Worm (Caenorhabditis elegans): ENCODE results near the gene npr-41.

- TF ChIP-seq him-1 (tag; optimal IDR thresholded peaks at IDR 0.05) (no peak), W03F9.2 (tag; optimal IDR thresholded peaks at IDR 0.05) (no peak), dao-5 (tag; optimal IDR thresholded peaks at IDR 0.05) (no peak)
Observed at ce11 chrII:11533716-11534115, 23.2 kb downstream of the npr-41 start, which contains the start of gene mdt-8.
